Worm (Caenorhabditis elegans): Measurements from ENCODE around the gene F43C11.16.

DNA sequence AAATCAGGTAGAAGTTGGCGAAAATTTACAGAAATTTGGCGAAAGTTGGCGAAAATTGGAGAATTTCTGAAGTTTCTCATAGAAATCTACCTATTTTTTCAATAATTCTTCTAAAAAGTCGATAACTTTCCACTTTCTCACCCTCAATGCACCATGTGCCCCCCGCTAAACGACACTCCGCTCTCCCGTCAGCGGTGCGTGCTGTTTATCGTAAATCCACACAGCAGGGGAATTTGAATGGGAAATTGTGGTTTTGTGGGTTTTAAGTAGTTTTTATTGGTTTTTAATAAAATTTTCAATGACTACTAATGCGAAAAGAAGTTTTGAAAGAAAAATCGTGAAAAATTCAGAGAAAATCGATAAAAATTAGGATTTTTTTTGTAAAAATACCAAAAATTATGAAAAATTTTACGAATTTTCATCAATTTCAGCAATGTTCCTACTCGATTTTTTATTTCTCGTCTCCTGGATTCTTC lies 17.8 kb downstream of the F43C11.16 start, which contains the start of gene F43C11.6:
- TF ChIP-seq elt-3 (tag; optimal IDR thresholded peaks at IDR 0.05): no peak
- TF ChIP-seq ztf-4 (tag; optimal IDR thresholded peaks at IDR 0.05): no peak
- no peak for TF ChIP-seq zag-1 (tag; optimal IDR thresholded peaks at IDR 0.05)
- no peak for TF ChIP-seq ama-1 (optimal IDR thresholded peaks at IDR 0.05)
- no peak for TF ChIP-seq elt-1 (tag; optimal IDR thresholded peaks at IDR 0.05)

All from whole organism, L3 larva.